Fruit fly (Drosophila melanogaster) whole organism, embryonic: ENCODE results near the gene CG9107.

Source experiments
- Ada2b ChIP-seq: fragments of 200-800 bp; sonication (Bioruptor generic); IDR thresholded peaks from 2 replicates; pipeline ENCODE4 v1.3.6; 2022; ENCODE audit warnings: missing biosample characterization, missing genetic modification characterization
- Aef1 ChIP-seq: fragments of 200-800 bp; sonication (Bioruptor generic); IDR thresholded peaks from 3 replicates; pipeline ENCODE4 v1.3.6; 2022; ENCODE audit warnings: missing biosample characterization, missing genetic modification characterization
- BEAF-32 ChIP-seq: fragments of 200-800 bp; sonication (Bioruptor generic); optimal IDR thresholded peaks from 3 replicates; lab custom pipeline; 2017; ENCODE audit warnings: missing biosample characterization, missing genetic modification characterization, mild to moderate bottlenecking, moderate library complexity, missing genetic modification reagents
- CG10274 ChIP-seq: fragments of 200-800 bp; sonication (Bioruptor generic); optimal IDR thresholded peaks from 3 replicates; lab custom pipeline; 2017; ENCODE audit warnings: missing biosample characterization, mild to moderate bottlenecking, missing genetic modification characterization
- CG10979 ChIP-seq: fragments of 200-800 bp; sonication (Bioruptor generic); optimal IDR thresholded peaks from 2 replicates; lab custom pipeline; 2018; ENCODE audit warnings: missing biosample characterization, mild to moderate bottlenecking, missing genetic modification characterization, moderate library complexity
- CG11247 ChIP-seq: fragments of 200-800 bp; sonication (Bioruptor generic); IDR thresholded peaks from 2 replicates; pipeline ENCODE4 v1.3.6; 2022; ENCODE audit warnings: missing biosample characterization, missing genetic modification characterization
- CG11723 ChIP-seq: fragments of 200-800 bp; sonication (Bioruptor generic); optimal IDR thresholded peaks from 2 replicates; lab custom pipeline; 2017; ENCODE audit warnings: missing biosample characterization, mild to moderate bottlenecking, missing genetic modification characterization
- CG14050 ChIP-seq: fragments of 200-800 bp; sonication (Bioruptor generic); IDR thresholded peaks from 3 replicates; pipeline ENCODE4 v1.3.6; 2022; ENCODE audit warnings: missing biosample characterization, missing genetic modification characterization
- CG1603 ChIP-seq: fragments of 200-800 bp; sonication (Bioruptor generic); optimal IDR thresholded peaks from 2 replicates; lab custom pipeline; 2019; ENCODE audit warnings: missing biosample characterization, mild to moderate bottlenecking, missing genetic modification characterization, moderate library complexity
- CG17829 ChIP-seq: fragments of 200-800 bp; optimal IDR thresholded peaks from 2 replicates; lab custom pipeline; 2019; ENCODE audit warnings: missing biosample characterization, mild to moderate bottlenecking, missing genetic modification characterization, moderate library complexity
- CG1832 ChIP-seq: fragments of 200-800 bp; sonication (Bioruptor generic); optimal IDR thresholded peaks from 2 replicates; lab custom pipeline; 2017; ENCODE audit warnings: missing biosample characterization, mild to moderate bottlenecking, missing genetic modification characterization, inconsistent platforms
- CG2120 ChIP-seq: fragments of 200-800 bp; sonication (Bioruptor generic); optimal IDR thresholded peaks from 3 replicates; lab custom pipeline; 2016; ENCODE audit warnings: missing biosample characterization, missing genetic modification characterization
- CG2712 ChIP-seq: fragments of 200-800 bp; optimal IDR thresholded peaks from 3 replicates; lab custom pipeline; 2019; ENCODE audit warnings: missing biosample characterization, mild to moderate bottlenecking, missing genetic modification characterization, moderate library complexity
- CG34224 ChIP-seq: fragments of 200-800 bp; sonication (Bioruptor generic); IDR thresholded peaks from 3 replicates; pipeline ENCODE4 v1.3.6; 2022; ENCODE audit warnings: missing biosample characterization, missing genetic modification characterization; ENCODE audit not compliant: partially characterized antibody
- CG34376 ChIP-seq: fragments of 200-800 bp; sonication (Bioruptor generic); optimal IDR thresholded peaks from 2 replicates; lab custom pipeline; 2018; ENCODE audit warnings: missing biosample characterization, mild to moderate bottlenecking, missing genetic modification characterization
- CG3995 ChIP-seq: fragments of 200-800 bp; sonication (Bioruptor generic); optimal IDR thresholded peaks from 3 replicates; lab custom pipeline; 2016; ENCODE audit warnings: missing biosample characterization, missing genetic modification characterization
- CG4404 ChIP-seq: fragments of 200-800 bp; sonication (Bioruptor generic); IDR thresholded peaks from 2 replicates; pipeline ENCODE4 v1.3.6; 2022; ENCODE audit warnings: missing biosample characterization, missing genetic modification characterization
- CG6791 ChIP-seq: fragments of 200-800 bp; sonication (Bioruptor generic); IDR thresholded peaks from 3 replicates; pipeline ENCODE4 v1.3.6; 2022; ENCODE audit warnings: missing biosample characterization, missing genetic modification characterization; ENCODE audit not compliant: partially characterized antibody
- CG7556 ChIP-seq: fragments of 200-800 bp; sonication (Bioruptor generic); optimal IDR thresholded peaks from 2 replicates; lab custom pipeline; 2017; ENCODE audit warnings: missing biosample characterization, mild to moderate bottlenecking, missing genetic modification characterization
- CG7786 ChIP-seq: fragments of 200-800 bp; sonication (Bioruptor generic); optimal IDR thresholded peaks from 2 replicates; lab custom pipeline; 2016; ENCODE audit warnings: missing biosample characterization, missing genetic modification characterization
- CG8765 ChIP-seq: fragments of 200-800 bp; sonication (Bioruptor generic); IDR thresholded peaks from 2 replicates; pipeline ENCODE4 v1.3.6; 2022; ENCODE audit warnings: missing biosample characterization, missing genetic modification characterization
- CG9727 ChIP-seq: fragments of 200-800 bp; sonication (Bioruptor generic); optimal IDR thresholded peaks from 3 replicates; lab custom pipeline; 2017; ENCODE audit warnings: missing biosample characterization, mild to moderate bottlenecking, missing genetic modification characterization
- Deaf1 ChIP-seq: fragments of 200-800 bp; optimal IDR thresholded peaks from 3 replicates; lab custom pipeline; 2019; ENCODE audit warnings: missing biosample characterization, mild to moderate bottlenecking, missing genetic modification characterization, moderate library complexity
- Dref ChIP-seq: fragments of 200-800 bp; sonication (Bioruptor generic); IDR thresholded peaks from 2 replicates; pipeline ENCODE4 v1.3.6; 2022; ENCODE audit warnings: missing biosample characterization, missing genetic modification characterization
- E2f1 ChIP-seq: fragments of 200-800 bp; sonication (Bioruptor generic); IDR thresholded peaks from 2 replicates; pipeline ENCODE4 v1.3.6; 2022; ENCODE audit warnings: missing biosample characterization, missing genetic modification characterization
- HLHmδ ChIP-seq: fragments of 200-800 bp; sonication (Bioruptor generic); optimal IDR thresholded peaks from 2 replicates; lab custom pipeline; 2018; ENCODE audit warnings: missing biosample characterization, mild to moderate bottlenecking, missing genetic modification characterization, moderate library complexity
- Hr3 ChIP-seq: fragments of 200-800 bp; sonication (Bioruptor generic); optimal IDR thresholded peaks from 3 replicates; lab custom pipeline; 2016; ENCODE audit warnings: missing biosample characterization, missing genetic modification characterization
- Hr78 ChIP-seq, 2 experiments: fragments of 200-800 bp in 1 of 2; fragments of >200 bp in 1 of 2; sonication (Bioruptor generic) in 1 of 2; optimal IDR thresholded peaks; 2 replicates each; lab custom pipeline; 2017 to 2019; ENCODE audit warnings: missing biosample characterization in 2 of 2, missing genetic modification characterization in 2 of 2, mild to moderate bottlenecking in 1 of 2, moderate library complexity in 1 of 2
- Jarid2 ChIP-seq: fragments of 200-800 bp; sonication (Bioruptor generic); optimal IDR thresholded peaks from 3 replicates; lab custom pipeline; 2017; ENCODE audit warnings: mild to moderate bottlenecking, missing biosample characterization, missing genetic modification reagents, missing genetic modification characterization
- Lhr ChIP-seq: fragments of 200-800 bp; sonication (Bioruptor generic); optimal IDR thresholded peaks from 3 replicates; lab custom pipeline; 2017; ENCODE audit warnings: mild to moderate bottlenecking, missing biosample characterization, missing genetic modification reagents, missing genetic modification characterization
- Nf-YC ChIP-seq: fragments of 200-800 bp; optimal IDR thresholded peaks from 3 replicates; lab custom pipeline; 2019; ENCODE audit warnings: missing biosample characterization, mild to moderate bottlenecking, missing genetic modification characterization, moderate library complexity
- Sry-δ ChIP-seq: fragments of 200-800 bp; sonication (Bioruptor generic); optimal IDR thresholded peaks from 2 replicates; lab custom pipeline; 2016; ENCODE audit warnings: missing biosample characterization, missing genetic modification characterization
- Stat92E ChIP-seq, 3 experiments: fragments of >200 bp in 2 of 3; fragments of 200-800 bp in 1 of 3; sonication (Bioruptor generic) in 1 of 3; optimal IDR thresholded peaks; 2 replicates each; lab custom pipeline; 2017 to 2019; ENCODE audit warnings: missing biosample characterization in 3 of 3, missing genetic modification characterization in 3 of 3, mild to moderate bottlenecking in 1 of 3, moderate library complexity in 1 of 3
- YL-1 ChIP-seq: fragments of 200-800 bp; sonication (Bioruptor generic); optimal IDR thresholded peaks from 3 replicates; lab custom pipeline; 2017; ENCODE audit warnings: missing biosample characterization, mild to moderate bottlenecking, missing genetic modification characterization
- aop ChIP-seq: fragments of 200-800 bp; sonication (Bioruptor generic); IDR thresholded peaks from 2 replicates; pipeline ENCODE4 v1.3.6; 2022; ENCODE audit warnings: missing biosample characterization, missing genetic modification characterization
- chinmo ChIP-seq: fragments of 200-800 bp; sonication (Bioruptor generic); IDR thresholded peaks from 4 replicates; pipeline ENCODE4 v1.3.6; 2022; ENCODE audit warnings: missing biosample characterization, missing genetic modification characterization; ENCODE audit not compliant: partially characterized antibody
- ci ChIP-seq: fragments of 200-800 bp; sonication (Bioruptor generic); IDR thresholded peaks from 3 replicates; pipeline ENCODE4 v1.3.6; 2022; ENCODE audit warnings: missing biosample characterization, missing genetic modification characterization
- croc ChIP-seq: fragments of 200-800 bp; sonication (Bioruptor generic); conservative IDR thresholded peaks from 3 replicates; pipeline ENCODE4 v1.3.6; 2022; ENCODE audit warnings: missing biosample characterization, missing genetic modification characterization
- dpn ChIP-seq, 2 experiments: fragments of 200-800 bp; sonication (Bioruptor generic); optimal IDR thresholded peaks; 3 replicates each; lab custom pipeline; 2016; ENCODE audit warnings: missing biosample characterization in 2 of 2, missing genetic modification characterization in 2 of 2
- gcm ChIP-seq: fragments of 200-800 bp; sonication (Bioruptor generic); optimal IDR thresholded peaks from 2 replicates; lab custom pipeline; 2019; ENCODE audit warnings: missing biosample characterization, mild to moderate bottlenecking, missing genetic modification characterization, moderate library complexity
- klu ChIP-seq: fragments of 200-800 bp; sonication (Bioruptor generic); IDR thresholded peaks from 2 replicates; pipeline ENCODE4 v1.3.6; 2022; ENCODE audit warnings: missing biosample characterization, missing genetic modification characterization
- mam ChIP-seq: fragments of 200-800 bp; sonication (Bioruptor generic); optimal IDR thresholded peaks from 3 replicates; lab custom pipeline; 2016; ENCODE audit warnings: missing biosample characterization, missing genetic modification characterization
- mirr ChIP-seq: fragments of 200-800 bp; sonication (Bioruptor generic); optimal IDR thresholded peaks from 3 replicates; lab custom pipeline; 2018; ENCODE audit warnings: missing biosample characterization, mild to moderate bottlenecking, missing genetic modification characterization
- prd ChIP-seq, 3 experiments: fragments of >200 bp in 2 of 3; fragments of 200-800 bp in 1 of 3; sonication (Bioruptor generic) in 1 of 3; optimal IDR thresholded peaks in 2 of 3; IDR thresholded peaks in 1 of 3; 2 replicates in 2 of 3; 3 replicates in 1 of 3; pipeline versions ENCODE4 v1.3.6 to Lab custom; 2017 to 2022; ENCODE audit warnings: missing biosample characterization in 1 of 3, missing genetic modification characterization in 1 of 3
- ranshi ChIP-seq: fragments of 200-800 bp; sonication (Bioruptor generic); IDR thresholded peaks from 2 replicates; pipeline ENCODE4 v1.3.6; 2022; ENCODE audit warnings: missing biosample characterization, missing genetic modification characterization
- sc ChIP-seq, 3 experiments: fragments of >200 bp in 2 of 3; fragments of 200-800 bp in 1 of 3; sonication (Bioruptor generic) in 1 of 3; optimal IDR thresholded peaks; 2 replicates in 2 of 3; 3 replicates in 1 of 3; lab custom pipeline; 2017; ENCODE audit warnings: mild to moderate bottlenecking in 1 of 3, missing biosample characterization in 1 of 3, missing genetic modification characterization in 1 of 3, missing genetic modification reagents in 1 of 3
- wdn ChIP-seq: fragments of 200-800 bp; sonication (Bioruptor generic); IDR thresholded peaks from 2 replicates; pipeline ENCODE4 v1.3.6; 2022; ENCODE audit warnings: missing biosample characterization, missing genetic modification characterization
- zfh1 ChIP-seq: fragments of 200-800 bp; sonication (Bioruptor generic); IDR thresholded peaks from 3 replicates; pipeline ENCODE4 v1.3.6; 2022; ENCODE audit warnings: missing biosample characterization, missing genetic modification characterization

The CG9107 gene

dm6 chr2L:5999247-5999646 lies 25.1 kb downstream of the CG9107 start, which contains the start of gene Kdm5 (continued):
- no peak for TF ChIP-seq CG1832 (GFP tag; lab: Kevin White, UChicago)
- TF ChIP-seq CG1603: peak; percentile 82
- TF ChIP-seq Sry-δ (GFP tag; lab: Kevin White, UChicago): peak; percentile 37
- peak; percentile 63 for TF ChIP-seq HLHmδ (GFP tag; lab: Kevin White, UChicago)
- peak; percentile 35 for TF ChIP-seq CG7786 (GFP tag; lab: Kevin White, UChicago)
- peak; percentile 87 for TF ChIP-seq ci (GFP tag; lab: Robert Waterston, UW)
- TF ChIP-seq Aef1: no peak
- TF ChIP-seq Deaf1: peak; percentile 61
- peak in 1 of 2 experiments; percentile 80 for TF ChIP-seq Hr78 (GFP tag; optimal IDR thresholded peaks at IDR 0.05; lab: Kevin White, UChicago)
- TF ChIP-seq prd (optimal IDR thresholded peaks at IDR 0.05; lab: Kevin White, UChicago): no peak
- peak; percentile 45; the same call in 1 of the 3 replicates for TF ChIP-seq prd (GFP tag; IDR thresholded peaks at IDR 0.05; lab: Robert Waterston, UW)
- TF ChIP-seq CG34224 (GFP tag; lab: Robert Waterston, UW): no peak
- no peak for TF ChIP-seq Ada2b (GFP tag; lab: Robert Waterston, UW)
- TF ChIP-seq gcm: no peak
- no peak; the same call in 2 of the 3 replicates for TF ChIP-seq croc (GFP tag; lab: Robert Waterston, UW)
- TF ChIP-seq mirr (GFP tag; lab: Kevin White, UChicago): peak; percentile 56
- TF ChIP-seq Lhr (GFP tag; lab: Kevin White, UChicago): peak; percentile 60
- 0 out of 2 replicates have a peak, but pooled peaks have one; percentile 26 for TF ChIP-seq E2f1
- TF ChIP-seq ranshi (GFP tag; lab: Robert Waterston, UW): peak; percentile 43; the same call in 1 of the 2 replicates
- TF ChIP-seq CG2120 (GFP tag; lab: Kevin White, UChicago): peak; percentile 61
- TF ChIP-seq dpn (GFP tag; optimal IDR thresholded peaks at IDR 0.05; lab: Kevin White, UChicago): peak in 1 of 2 experiments; percentile 39
- TF ChIP-seq CG7556 (GFP tag; lab: Kevin White, UChicago): no peak
- TF ChIP-seq CG11723 (GFP tag; lab: Kevin White, UChicago): no peak
- TF ChIP-seq CG9727: peak; percentile 30
- TF ChIP-seq CG10979 (tag; lab: Kevin White, UChicago): no peak
- TF ChIP-seq wdn (GFP tag; lab: Robert Waterston, UW): no peak
- peak; percentile 43 for TF ChIP-seq BEAF-32 (GFP tag; lab: Kevin White, UChicago)
- peak; percentile 42 for TF ChIP-seq Jarid2 (GFP tag; lab: Kevin White, UChicago)
- TF ChIP-seq zfh1: peak; percentile 73
- TF ChIP-seq CG2712 (tag; lab: Kevin White, UChicago): peak; percentile 24
- peak; percentile 55 for TF ChIP-seq CG6791 (GFP tag; lab: Robert Waterston, UW)
- peak; percentile 38; the same call in 1 of the 2 replicates for TF ChIP-seq CG4404 (GFP tag; lab: Robert Waterston, UW)
- peak; percentile 50; the same call in 1 of the 2 replicates for TF ChIP-seq Dref (GFP tag; lab: Robert Waterston, UW)
- TF ChIP-seq CG8765 (GFP tag; lab: Robert Waterston, UW): 0 out of 2 replicates have a peak, but pooled peaks have one; percentile 15
- TF ChIP-seq mam (GFP tag; lab: Kevin White, UChicago): no peak
- no peak for TF ChIP-seq aop (GFP tag; lab: Robert Waterston, UW)
- TF ChIP-seq CG11247 (GFP tag; lab: Robert Waterston, UW): peak; percentile 41; the same call in 1 of the 2 replicates
- TF ChIP-seq CG10274 (GFP tag; lab: Kevin White, UChicago): peak; percentile 65
- peak; percentile 65 for TF ChIP-seq YL-1 (GFP tag; lab: Kevin White, UChicago)
- 0 out of 4 replicates have a peak, but pooled peaks have one; percentile 59 for TF ChIP-seq chinmo
- TF ChIP-seq CG3995 (GFP tag; lab: Kevin White, UChicago): no peak
- peak; percentile 42 for TF ChIP-seq CG17829 (tag; lab: Kevin White, UChicago)
- peak in 1 of 3 experiments; percentile 4 for TF ChIP-seq Stat92E (GFP tag; optimal IDR thresholded peaks at IDR 0.05; lab: Kevin White, UChicago)
- no peak for TF ChIP-seq CG14050 (GFP tag; lab: Robert Waterston, UW)
- TF ChIP-seq CG34376 (GFP tag; lab: Kevin White, UChicago): peak; percentile 19
- TF ChIP-seq Nf-YC (tag; lab: Kevin White, UChicago): peak; percentile 68
- no peak for TF ChIP-seq sc (optimal IDR thresholded peaks at IDR 0.05; lab: Kevin White, UChicago)
- no peak for TF ChIP-seq sc (GFP tag; optimal IDR thresholded peaks at IDR 0.05; lab: Kevin White, UChicago)
- peak; percentile 24 for TF ChIP-seq Hr3 (GFP tag; lab: Kevin White, UChicago)
- TF ChIP-seq klu (GFP tag; lab: Robert Waterston, UW): peak; percentile 47; the same call in 1 of the 2 replicates
